Worm (Caenorhabditis elegans): ENCODE measurements around the gene gap-2.

DNA sequence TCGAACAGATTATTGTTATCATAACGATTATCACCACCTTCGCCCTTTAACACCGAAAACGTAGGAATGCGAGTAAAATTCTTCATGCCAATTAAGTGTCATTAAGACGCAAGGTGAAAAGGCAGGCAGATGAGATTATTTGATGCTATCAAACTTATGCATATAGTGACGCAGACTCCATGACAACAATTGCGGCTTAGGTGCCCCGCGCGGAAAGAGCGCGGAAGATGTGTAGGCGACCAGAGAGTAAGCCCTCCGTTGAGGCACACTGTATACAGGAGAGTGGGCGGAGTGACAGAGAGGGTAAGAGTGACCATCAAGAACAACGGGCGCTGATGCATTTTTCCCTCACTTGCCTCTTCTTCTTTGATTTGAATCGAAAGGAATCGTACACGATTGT is 22.4 kb downstream of the gap-2 start:
- TF ChIP-seq ama-1 (optimal IDR thresholded peaks at IDR 0.05) (no peak), ama-1 (GFP tag; optimal IDR thresholded peaks at IDR 0.05) (no peak), unc-62 (GFP tag; optimal IDR thresholded peaks at IDR 0.05) (no peak), nhr-179 (tag; optimal IDR thresholded peaks at IDR 0.05) (no peak), nhr-90 (tag; optimal IDR thresholded peaks at IDR 0.05) (no peak), B0019.2 (GFP tag; conservative IDR thresholded peaks at IDR 0.05) (no peak), die-1 (tag; optimal IDR thresholded peaks at IDR 0.05) (no peak), hrde-1 (tag; optimal IDR thresholded peaks at IDR 0.05; ENCODE audit: borderline replicate concordance) (no peak), ekl-4 (GFP tag; IDR thresholded peaks at IDR 0.05) (no peak), zim-3 (tag; optimal IDR thresholded peaks at IDR 0.05) (no peak), egl-44 (GFP tag; IDR thresholded peaks at IDR 0.05) (no peak)
